Worm (Caenorhabditis elegans): ENCODE results near the gene R04F11.5.

R04F11.5 gene

ce11 chrV:12317894-12318553, at the start of gene R04F11.5, which contains the start of gene R04F11.2 (continued):
- TF ChIP-seq sox-4 (tag; optimal IDR thresholded peaks at IDR 0.05) (no peak), F16B12.6 (tag; optimal IDR thresholded peaks at IDR 0.05) (peak; percentile 49), swsn-7 (tag; optimal IDR thresholded peaks at IDR 0.05) (peak; percentile 71), lin-14 (GFP tag; optimal IDR thresholded peaks at IDR 0.05) (peak; percentile 77), unc-86 (tag; optimal IDR thresholded peaks at IDR 0.05) (peak; percentile 50), lir-3 (tag; optimal IDR thresholded peaks at IDR 0.05; ENCODE audit: poor library complexity) (no peak), elt-3 (tag; optimal IDR thresholded peaks at IDR 0.05) (peak in 3 of 6 experiments; percentile 45 to 91 (median 65)), hlh-17 (GFP tag; optimal IDR thresholded peaks at IDR 0.05; ENCODE audit: borderline replicate concordance) (no peak), unc-62 (GFP tag; optimal IDR thresholded peaks at IDR 0.05) (no peak), fkh-8 (tag; optimal IDR thresholded peaks at IDR 0.05) (peak; percentile 48), sup-37 (GFP tag; optimal IDR thresholded peaks at IDR 0.05) (no peak), rnt-1 (tag; optimal IDR thresholded peaks at IDR 0.05) (peak; percentile 68), fos-1 (tag; optimal IDR thresholded peaks at IDR 0.05) (peak; percentile 71), ztf-11 (tag; optimal IDR thresholded peaks at IDR 0.05) (no peak), fkh-10 (GFP tag; optimal IDR thresholded peaks at IDR 0.05) (no peak), zip-4 (GFP tag; optimal IDR thresholded peaks at IDR 0.05) (peak; percentile 18), tlp-1 (tag; optimal IDR thresholded peaks at IDR 0.05) (no peak), nhr-47 (tag; optimal IDR thresholded peaks at IDR 0.05) (peak; percentile 77), mdl-1 (tag; optimal IDR thresholded peaks at IDR 0.05) (peak in 1 of 2 experiments; percentile 25), alr-1 (tag; optimal IDR thresholded peaks at IDR 0.05; ENCODE audit: borderline replicate concordance) (no peak), jun-1 (tag; optimal IDR thresholded peaks at IDR 0.05) (peak; percentile 66), nhr-85 (tag) (peak; percentile 85), efl-3 (GFP tag; optimal IDR thresholded peaks at IDR 0.05) (no peak), C16A3.4 (tag; optimal IDR thresholded peaks at IDR 0.05) (peak; percentile 94), nhr-77 (tag; optimal IDR thresholded peaks at IDR 0.05) (peak; percentile 57), blmp-1 (tag; optimal IDR thresholded peaks at IDR 0.05) (peak; percentile 78), aha-1 (tag; optimal IDR thresholded peaks at IDR 0.05) (no peak), pqm-1 (tag; optimal IDR thresholded peaks at IDR 0.05) (no peak), nhr-28 (tag; optimal IDR thresholded peaks at IDR 0.05) (no peak), skn-1 (tag; optimal IDR thresholded peaks at IDR 0.05) (peak; percentile 89), ama-1 (optimal IDR thresholded peaks at IDR 0.05) (no peak), dsc-1 (tag; optimal IDR thresholded peaks at IDR 0.05) (peak; percentile 49), snu-23 (GFP tag; optimal IDR thresholded peaks at IDR 0.05) (peak; percentile 86)

- TF ChIP-seq zag-1 (tag; optimal IDR thresholded peaks at IDR 0.05) = no peak
- no peak for TF ChIP-seq pag-3 (tag; optimal IDR thresholded peaks at IDR 0.05; ENCODE audit: borderline replicate concordance, insufficient read depth)
- TF ChIP-seq efl-1 (optimal IDR thresholded peaks at IDR 0.05) = no peak
- TF ChIP-seq efl-1 (GFP tag; optimal IDR thresholded peaks at IDR 0.05 in 1 of 2) = peak in 1 of 2 experiments; percentile 90
- no peak for TF ChIP-seq mef-2 (tag; optimal IDR thresholded peaks at IDR 0.05)
- TF ChIP-seq ceh-8 (GFP tag; optimal IDR thresholded peaks at IDR 0.05) = no peak
- no peak for TF ChIP-seq pax-3 (tag; optimal IDR thresholded peaks at IDR 0.05)
- TF ChIP-seq nhr-76 (tag; optimal IDR thresholded peaks at IDR 0.05) = no peak
- TF ChIP-seq egl-13 (tag; optimal IDR thresholded peaks at IDR 0.05) = no peak
- TF ChIP-seq ztf-4 (tag; optimal IDR thresholded peaks at IDR 0.05) = no peak
Measured at ce11 chrV:12365104-12365503, 47.3 kb upstream of the R04F11.5 start, which contains the start of gene fipr-2. fipr-2 (plus strand) TSS chrV:12365348.
